Fruit fly (Drosophila melanogaster) whole organism, wandering third instar larva: Measurements from ENCODE around the gene CG8519.
A peak's percentile ranks its signal among the peaks of the same experiment; 100 is the strongest.

Experiments
- CG32264 ChIP-seq: fragments of 200-800 bp; sonication (Bioruptor generic); optimal IDR thresholded peaks from 2 replicates; lab custom pipeline; 2016; ENCODE audit warnings: missing biosample characterization, missing genetic modification characterization
- Dfd ChIP-seq: fragments of >200 bp; optimal IDR thresholded peaks from 2 replicates; lab custom pipeline; 2017; ENCODE audit warnings: missing biosample characterization, missing genetic modification characterization
- Dif ChIP-seq: fragments of 200-275, 200-300 bp; sonication (Bioruptor generic); optimal IDR thresholded peaks from 2 replicates; lab custom pipeline; 2018; ENCODE audit warnings: missing biosample characterization, missing genetic modification characterization; ENCODE audit not compliant: partially characterized antibody
- GATAd ChIP-seq: sonication (Bioruptor generic); optimal IDR thresholded peaks from 2 replicates; lab custom pipeline; 2016; ENCODE audit warnings: missing biosample characterization, missing genetic modification characterization
- HLH106 ChIP-seq: fragments of 200-800 bp; optimal IDR thresholded peaks from 3 replicates; lab custom pipeline; 2019; ENCODE audit warnings: missing biosample characterization, mild to moderate bottlenecking, missing genetic modification characterization, moderate library complexity
- Hnf4 ChIP-seq: fragments of 200-800 bp; sonication (Bioruptor generic); optimal IDR thresholded peaks from 2 replicates; lab custom pipeline; 2016; ENCODE audit warnings: missing biosample characterization, mild to moderate bottlenecking, missing genetic modification characterization
- Hr78 ChIP-seq: fragments of >200 bp; optimal IDR thresholded peaks from 2 replicates; lab custom pipeline; 2017; ENCODE audit warnings: missing biosample characterization, missing genetic modification characterization
- Hr83 ChIP-seq: fragments of 200-300 bp; sonication (Bioruptor generic); optimal IDR thresholded peaks from 2 replicates; lab custom pipeline; 2016; ENCODE audit warnings: missing biosample characterization, mild to moderate bottlenecking, missing genetic modification characterization, moderate library complexity; ENCODE audit not compliant: poor library complexity, severe bottlenecking
- Jra ChIP-seq: sonication (Bioruptor generic); optimal IDR thresholded peaks from 2 replicates; lab custom pipeline; 2016; ENCODE audit warnings: missing biosample characterization, missing genetic modification characterization
- Mio ChIP-seq: sonication (Bioruptor generic); optimal IDR thresholded peaks from 2 replicates; lab custom pipeline; 2016; ENCODE audit warnings: missing biosample characterization, missing genetic modification characterization
- Myc ChIP-seq: fragments of >200 bp; optimal IDR thresholded peaks from 2 replicates; lab custom pipeline; 2017
- N ChIP-seq: fragments of >200 bp; optimal IDR thresholded peaks from 2 replicates; lab custom pipeline; 2018; ENCODE audit warnings: missing biosample characterization, missing external identifiers, missing genetic modification characterization
- OdsH ChIP-seq: fragments of 200-800 bp; sonication (Bioruptor generic); optimal IDR thresholded peaks from 2 replicates; lab custom pipeline; 2016; ENCODE audit warnings: missing biosample characterization, mild to moderate bottlenecking, missing genetic modification characterization
- Rel ChIP-seq, 2 experiments: fragments of 200-800 bp; sonication (Bioruptor generic) in 1 of 2; optimal IDR thresholded peaks; 2 replicates in 1 of 2; 3 replicates in 1 of 2; lab custom pipeline; 2016 to 2019; ENCODE audit warnings: mild to moderate bottlenecking in 2 of 2, missing biosample characterization in 2 of 2, missing genetic modification characterization in 2 of 2, moderate library complexity in 1 of 2
- Sp1 ChIP-seq: fragments of 200-800 bp; sonication (Bioruptor generic); optimal IDR thresholded peaks from 3 replicates; lab custom pipeline; 2019; ENCODE audit warnings: missing biosample characterization, mild to moderate bottlenecking, missing genetic modification characterization, moderate library complexity
- br ChIP-seq: fragments of 200-800 bp; sonication (Bioruptor generic); optimal IDR thresholded peaks from 2 replicates; lab custom pipeline; 2016; ENCODE audit warnings: missing biosample characterization, missing genetic modification characterization
- dmrt93B ChIP-seq: fragments of 200-800 bp; sonication (Bioruptor generic); optimal IDR thresholded peaks from 2 replicates; lab custom pipeline; 2018; ENCODE audit warnings: missing biosample characterization, mild to moderate bottlenecking, missing genetic modification characterization
- dsf ChIP-seq: sonication (Bioruptor generic); optimal IDR thresholded peaks from 2 replicates; lab custom pipeline; 2016; ENCODE audit warnings: missing biosample characterization, missing genetic modification characterization, borderline replicate concordance
- ey ChIP-seq: fragments of 200-800 bp; sonication (Bioruptor generic); optimal IDR thresholded peaks from 2 replicates; lab custom pipeline; 2016; ENCODE audit warnings: missing biosample characterization, missing genetic modification characterization
- foxo ChIP-seq, 2 experiments: fragments of 200-800 bp; sonication (Bioruptor generic); optimal IDR thresholded peaks; 2 replicates in 1 of 2; 3 replicates in 1 of 2; lab custom pipeline; 2016 to 2017; ENCODE audit warnings: missing biosample characterization in 2 of 2, missing genetic modification characterization in 2 of 2
- h ChIP-seq: fragments of 200-800 bp; sonication (Bioruptor generic); optimal IDR thresholded peaks from 3 replicates; lab custom pipeline; 2016; ENCODE audit warnings: missing biosample characterization, mild to moderate bottlenecking, missing genetic modification characterization
- jim ChIP-seq: fragments of 175-275, 200-325 bp; sonication (Bioruptor generic); optimal IDR thresholded peaks from 2 replicates; lab custom pipeline; 2016; ENCODE audit warnings: missing biosample characterization, mild to moderate bottlenecking, missing genetic modification characterization
- psq ChIP-seq: fragments of 200-800 bp; sonication (Bioruptor generic); optimal IDR thresholded peaks from 3 replicates; lab custom pipeline; 2017; ENCODE audit warnings: missing biosample characterization, mild to moderate bottlenecking, missing genetic modification characterization, moderate library complexity
- rgr ChIP-seq: fragments of 200-800 bp; sonication (Bioruptor generic); optimal IDR thresholded peaks from 3 replicates; lab custom pipeline; 2016; ENCODE audit warnings: missing biosample characterization, mild to moderate bottlenecking, missing genetic modification characterization
- sage ChIP-seq: fragments of 200-800 bp; sonication (Bioruptor generic); optimal IDR thresholded peaks from 2 replicates; lab custom pipeline; 2016; ENCODE audit warnings: missing biosample characterization, mild to moderate bottlenecking, missing genetic modification characterization
- sv ChIP-seq: fragments of 200-800 bp; sonication (Bioruptor generic); optimal IDR thresholded peaks from 3 replicates; lab custom pipeline; 2016; ENCODE audit warnings: missing biosample characterization, missing genetic modification characterization
- woc ChIP-seq: sonication (Bioruptor generic); optimal IDR thresholded peaks from 2 replicates; lab custom pipeline; 2016; ENCODE audit warnings: missing biosample characterization, mild to moderate bottlenecking, missing genetic modification characterization

CG8519 gene

dm6 chr3L:6719392-6719889 lies 14.8 kb downstream of the CG8519 start, which contains the start of gene ple:
Gene ple, minus strand, starts transcription at chr3L:6719525.
- no peak for TF ChIP-seq Rel (GFP tag; optimal IDR thresholded peaks at IDR 0.05; lab: Kevin White, UChicago)
- peak; percentile 87 for TF ChIP-seq Rel (tag; optimal IDR thresholded peaks at IDR 0.05; lab: Kevin White, UChicago)
- TF ChIP-seq N = no peak

DNA sequence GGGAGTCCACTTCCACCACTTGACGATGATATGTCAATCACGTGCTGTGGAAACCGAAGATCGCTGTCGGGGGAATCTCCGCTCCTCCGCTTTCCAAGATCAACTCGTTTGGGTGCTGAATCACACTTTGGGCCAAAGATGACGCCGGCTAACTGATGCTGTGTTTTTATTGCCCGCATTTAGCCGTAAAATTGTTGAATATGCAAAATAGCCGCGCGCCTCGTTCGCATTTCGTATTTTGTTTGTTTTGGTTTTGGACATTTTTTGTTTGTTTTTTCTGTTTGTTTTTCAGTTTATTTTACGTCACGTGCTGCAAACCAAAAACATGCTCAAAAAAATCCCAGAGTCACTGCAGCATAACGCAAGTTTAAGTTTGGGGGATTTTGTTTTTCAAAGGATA lies 18.7 kb downstream of the CG8519 start:
- TF ChIP-seq N (no peak), Rel (GFP tag; optimal IDR thresholded peaks at IDR 0.05; lab: Kevin White, UChicago) (no peak), Rel (tag; optimal IDR thresholded peaks at IDR 0.05; lab: Kevin White, UChicago) (peak; percentile 55)

DNA sequence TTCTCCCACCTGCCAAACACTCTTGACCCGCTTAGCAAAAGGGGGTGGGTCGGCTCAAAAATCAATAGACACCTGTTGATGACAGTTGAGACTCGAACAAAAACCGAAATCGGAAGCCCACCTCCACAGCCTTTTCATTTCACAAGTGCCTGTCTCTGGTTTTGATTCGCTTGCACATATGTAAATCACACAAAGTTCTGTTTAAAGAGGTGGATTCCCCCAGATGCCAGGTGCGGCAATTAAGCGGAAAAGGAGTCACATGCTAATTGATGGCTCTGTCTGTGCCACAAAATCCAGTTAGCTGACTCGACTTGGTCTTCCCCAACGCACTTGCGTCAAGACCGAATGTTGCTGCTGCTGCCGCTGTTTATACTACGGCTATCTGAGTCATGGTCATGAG lies 19.9 kb downstream of the CG8519 start:
- TF ChIP-seq OdsH (GFP tag; lab: Kevin White, UChicago) = no peak
- TF ChIP-seq Rel (GFP tag; optimal IDR thresholded peaks at IDR 0.05; lab: Kevin White, UChicago) = no peak
- TF ChIP-seq Rel (tag; optimal IDR thresholded peaks at IDR 0.05; lab: Kevin White, UChicago) = peak; percentile 79

DNA sequence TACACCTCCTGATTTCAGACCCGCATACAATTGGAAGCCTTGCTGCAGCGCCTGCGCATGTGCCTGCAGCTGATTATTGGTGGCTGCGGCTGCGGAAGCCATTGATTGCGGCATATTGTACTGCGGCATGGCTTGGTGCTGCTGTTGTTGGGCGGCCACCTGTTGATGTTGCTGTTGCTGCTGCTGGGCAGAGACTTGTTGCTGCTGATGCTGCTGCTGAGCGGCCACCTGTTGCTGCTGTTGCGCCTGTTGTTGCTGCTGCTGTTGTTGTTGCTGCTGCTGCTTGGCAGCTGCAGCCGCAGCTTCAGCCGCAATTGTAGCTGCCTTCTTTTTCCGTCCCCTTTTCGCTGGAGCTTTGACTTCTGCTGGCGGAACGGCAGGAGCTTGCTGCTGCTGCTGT lies 26.4 kb downstream of the CG8519 start:
- TF ChIP-seq dsf (GFP tag; lab: Kevin White, UChicago) = no peak
- no peak for TF ChIP-seq GATAd
- no peak for TF ChIP-seq sv
- TF ChIP-seq sage = no peak
- TF ChIP-seq Dfd (GFP tag; lab: Kevin White, UChicago) = peak; percentile 95
- no peak for TF ChIP-seq rgr (GFP tag; lab: Kevin White, UChicago)

dm6 chr3L:6742110-6742718 lies 37.6 kb downstream of the CG8519 start:
- no peak for TF ChIP-seq dmrt93B
- TF ChIP-seq Dif = peak; percentile 32
- peak; percentile 12 for TF ChIP-seq Hr78
- TF ChIP-seq h (GFP tag; lab: Kevin White, UChicago) = peak; percentile 90
- TF ChIP-seq ey (GFP tag; lab: Kevin White, UChicago) = no peak
- peak; percentile 100 for TF ChIP-seq psq (GFP tag; lab: Kevin White, UChicago)
- TF ChIP-seq Rel (GFP tag; optimal IDR thresholded peaks at IDR 0.05; lab: Kevin White, UChicago) = no peak
- peak; percentile 37 for TF ChIP-seq Rel (tag; optimal IDR thresholded peaks at IDR 0.05; lab: Kevin White, UChicago)

dm6 chr3L:6742974-6743345 lies 38.3 kb downstream of the CG8519 start, which contains the start of gene dikar:
Gene dikar, minus strand, starts transcription at chr3L:6743164.
- TF ChIP-seq sv = peak; percentile 17
- TF ChIP-seq jim (GFP tag; lab: Kevin White, UChicago) = peak; percentile 49
- TF ChIP-seq GATAd = no peak
- no peak for TF ChIP-seq Hnf4 (GFP tag; lab: Kevin White, UChicago)
- TF ChIP-seq foxo (GFP tag; optimal IDR thresholded peaks at IDR 0.05; lab: Kevin White, UChicago) = peak in 1 of 2 experiments; percentile 46
- peak; percentile 8 for TF ChIP-seq dmrt93B
- TF ChIP-seq h (GFP tag; lab: Kevin White, UChicago) = no peak
- TF ChIP-seq CG32264 (GFP tag; lab: Kevin White, UChicago) = peak; percentile 20
- peak; percentile 45 for TF ChIP-seq woc (GFP tag; lab: Kevin White, UChicago)
- TF ChIP-seq Jra = no peak
- peak; percentile 31 for TF ChIP-seq Myc (lab: Kevin White, UChicago)
- no peak for TF ChIP-seq Mio (GFP tag; lab: Kevin White, UChicago)
- peak; percentile 44 for TF ChIP-seq Hr83 (GFP tag; lab: Kevin White, UChicago)
- TF ChIP-seq Sp1 (GFP tag; lab: Kevin White, UChicago) = peak; percentile 24
- peak; percentile 33 for TF ChIP-seq br (GFP tag; lab: Kevin White, UChicago)
- peak; percentile 24 for TF ChIP-seq HLH106 (tag; lab: Kevin White, UChicago)
- TF ChIP-seq OdsH (GFP tag; lab: Kevin White, UChicago) = no peak
- peak; percentile 15 for TF ChIP-seq ey (GFP tag; lab: Kevin White, UChicago)
